Worm (Caenorhabditis elegans): Measurements from ENCODE around the gene C05D11.1.

DNA sequence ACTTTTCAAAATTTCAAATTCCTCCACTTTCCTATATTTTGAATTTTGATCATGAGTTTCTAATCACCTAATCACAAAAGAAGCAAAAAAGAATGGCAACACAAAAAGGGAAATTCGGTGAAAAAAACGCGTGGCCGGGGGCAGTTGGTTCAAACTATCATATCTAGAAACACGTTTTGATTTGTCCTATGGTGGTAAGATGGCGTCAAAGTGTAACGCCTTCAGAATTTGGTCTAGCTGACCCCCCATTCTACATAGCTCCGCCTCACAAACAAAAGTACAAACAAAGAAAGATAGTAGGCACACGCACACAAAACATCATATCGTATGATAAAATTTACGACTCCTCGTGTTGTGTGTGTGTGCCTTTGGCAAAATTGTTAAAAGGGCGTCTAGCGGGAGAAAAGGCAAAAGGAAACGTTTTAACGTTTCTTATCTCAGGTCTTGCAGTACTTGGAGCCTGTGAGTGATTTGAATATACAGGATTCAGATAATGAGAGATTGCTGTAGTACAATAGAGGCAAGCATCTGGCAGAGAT lies 14.4 kb upstream of the C05D11.1 start:
- TF ChIP-seq duxl-1 (tag; optimal IDR thresholded peaks at IDR 0.05; ENCODE audit: poor library complexity), result no peak
- TF ChIP-seq fkh-10 (GFP tag; optimal IDR thresholded peaks at IDR 0.05), result no peak
- no peak for TF ChIP-seq ces-1 (GFP tag; optimal IDR thresholded peaks at IDR 0.05)
- peak; percentile 82 for TF ChIP-seq hlh-30 (tag; optimal IDR thresholded peaks at IDR 0.05; ENCODE audit: insufficient read depth)

Data from whole organism, L4 larva.